Fruit fly (Drosophila melanogaster) whole organism: ENCODE data around the gene Ptp4E.
A peak's percentile ranks its signal among the peaks of the same experiment; 100 is the strongest.

Source experiments
- CG8478 ChIP-seq: fragments of >200 bp; optimal IDR thresholded peaks from 2 replicates; lab custom pipeline; 2018; ENCODE audit warnings: inconsistent platforms
- Dll ChIP-seq: fragments of >200 bp; optimal IDR thresholded peaks from 2 replicates; lab custom pipeline; 2017
- EcR ChIP-seq, 2 experiments: fragments of >200 bp; optimal IDR thresholded peaks; 2 replicates each; lab custom pipeline; 2017; ENCODE audit warnings: missing biosample characterization in 2 of 2, missing genetic modification characterization in 2 of 2, missing genetic modification reagents in 2 of 2
- pan ChIP-seq: fragments of >200 bp; optimal IDR thresholded peaks from 2 replicates; lab custom pipeline; 2017
- psq ChIP-seq: fragments of >200 bp; optimal IDR thresholded peaks from 2 replicates; lab custom pipeline; 2017
- usp ChIP-seq: fragments of >200 bp; optimal IDR thresholded peaks from 2 replicates; lab custom pipeline; 2017; ENCODE audit warnings: missing biosample characterization, missing genetic modification characterization, mixed read lengths

The Ptp4E gene

DNA sequence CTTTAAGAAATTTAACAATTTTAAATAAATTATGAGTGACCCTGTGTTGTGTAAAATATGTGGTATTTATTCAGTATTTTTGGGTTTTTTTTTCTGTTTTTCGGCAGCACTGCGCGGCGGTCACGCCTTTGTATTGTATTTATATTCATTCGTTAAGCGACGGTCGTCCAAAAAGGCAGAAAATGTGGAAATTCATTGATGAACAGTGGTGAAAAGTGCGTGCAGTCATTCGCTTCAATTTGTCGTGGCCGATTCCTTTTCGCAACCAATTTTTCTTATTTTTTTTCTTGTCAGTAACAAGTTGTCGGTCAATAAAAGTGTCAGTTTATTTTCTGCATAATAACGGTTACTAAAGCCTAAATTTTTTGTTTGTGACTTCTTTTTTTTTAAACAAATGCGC is at the start of gene Ptp4E:
TSS of gene Ptp4E (plus strand) at position 143 of the 400 bp plus-strand sequence.
- no peak for TF ChIP-seq Dll
- no peak for TF ChIP-seq EcR (GFP tag; optimal IDR thresholded peaks at IDR 0.05; lab: Kevin White, UChicago)
- TF ChIP-seq usp (GFP tag; lab: Kevin White, UChicago) = no peak
- no peak for TF ChIP-seq CG8478 (lab: Kevin White, UChicago)
- no peak for TF ChIP-seq pan (lab: Kevin White, UChicago)
- no peak for TF ChIP-seq psq (lab: Kevin White, UChicago)

DNA sequence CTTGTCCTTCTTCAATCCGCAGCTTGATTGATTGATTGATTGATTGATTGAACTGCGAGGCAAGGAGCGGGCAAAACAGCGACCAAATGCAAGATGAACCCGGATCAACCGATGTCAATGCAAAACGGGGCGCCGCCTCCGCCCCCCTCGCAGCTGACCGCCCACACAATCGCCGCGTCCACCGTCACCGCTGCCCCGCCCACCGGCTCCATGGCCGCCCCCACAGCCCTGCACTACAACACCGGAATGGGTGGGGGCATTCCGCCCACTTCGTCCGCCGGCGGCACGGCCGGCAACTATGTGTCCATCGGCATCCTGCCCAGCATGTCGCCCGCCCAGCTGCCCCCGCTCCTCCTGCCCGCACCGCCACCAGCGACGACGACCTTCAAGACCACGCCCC is 44.3 kb upstream of the Ptp4E start:
- no peak for TF ChIP-seq CG8478 (lab: Kevin White, UChicago)
- TF ChIP-seq usp (GFP tag; lab: Kevin White, UChicago) = no peak

DNA sequence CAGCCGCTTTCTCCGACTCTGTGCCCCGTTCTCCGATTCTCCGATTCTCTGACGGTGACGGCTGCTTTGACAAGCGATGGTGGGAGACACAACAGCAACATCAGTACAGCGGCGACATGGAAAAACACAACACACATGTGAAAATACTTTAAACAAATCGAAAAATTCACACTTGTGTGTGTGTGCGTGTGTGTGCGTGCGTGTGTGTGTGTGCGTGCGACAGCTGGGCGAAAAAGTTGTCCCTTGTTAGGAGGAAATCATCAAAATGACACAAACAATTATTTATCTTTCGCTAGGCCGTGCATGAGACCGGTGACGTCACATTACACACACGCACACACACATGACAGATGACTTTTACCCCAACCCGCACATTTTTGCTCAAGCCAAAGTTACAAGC is 42.0 kb upstream of the Ptp4E start:
- TF ChIP-seq psq (lab: Kevin White, UChicago) = no peak

DNA sequence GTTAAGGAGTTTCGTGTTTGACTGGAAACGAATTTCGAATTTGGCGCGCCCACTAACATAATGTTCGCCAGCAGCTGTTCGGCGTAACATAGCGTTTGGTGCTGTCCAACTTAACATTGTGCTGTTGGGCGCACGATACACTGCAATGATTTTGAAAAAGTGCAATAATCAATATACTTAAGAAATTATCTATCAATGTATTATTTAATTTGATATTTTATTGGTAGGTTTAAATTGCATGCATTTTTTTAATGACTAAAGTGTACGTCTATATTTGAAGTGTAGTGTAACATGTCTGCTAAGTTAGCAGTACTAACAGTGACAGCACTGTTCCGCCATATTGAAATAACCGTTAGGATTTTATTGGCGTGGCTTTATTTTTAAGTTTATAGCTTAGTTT is 32.4 kb upstream of the Ptp4E start, which contains the start of gene CG6927:
TSS of gene CG6927 (plus strand) at position 328 of the 400 bp plus-strand sequence.
- TF ChIP-seq usp (GFP tag; lab: Kevin White, UChicago) (no peak), psq (lab: Kevin White, UChicago) (no peak), pan (lab: Kevin White, UChicago) (no peak), Dll (no peak), CG8478 (lab: Kevin White, UChicago) (no peak), EcR (GFP tag; optimal IDR thresholded peaks at IDR 0.05; lab: Kevin White, UChicago) (no peak)

DNA sequence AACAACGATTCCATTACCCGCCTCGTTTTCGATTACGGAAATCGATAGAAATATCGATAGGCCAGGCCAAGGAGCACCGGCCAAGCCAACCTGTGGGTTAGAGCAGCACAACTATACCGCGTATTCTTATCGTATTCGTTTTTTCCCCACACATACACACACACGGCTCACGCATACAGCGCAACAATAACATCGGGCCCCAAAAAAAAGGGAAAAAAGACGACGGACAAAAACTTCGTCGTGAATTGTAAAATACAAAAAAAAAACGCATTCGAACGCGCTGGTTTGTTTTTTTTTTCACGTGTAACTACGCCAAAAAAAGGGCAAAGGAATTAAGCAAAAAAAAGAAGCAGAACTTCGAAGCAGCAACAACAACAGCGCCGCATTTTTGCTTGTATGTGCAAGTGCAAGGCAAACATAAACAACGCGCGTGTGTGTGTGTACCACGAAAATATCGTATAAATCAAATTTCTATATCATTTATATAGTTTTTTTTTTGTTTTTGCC is 29.9 kb upstream of the Ptp4E start, which contains the start of gene CG32772:
TSS of gene CG32772 (plus strand) at position 177 of the 507 bp plus-strand sequence.
- TF ChIP-seq EcR (GFP tag; optimal IDR thresholded peaks at IDR 0.05; lab: Kevin White, UChicago) = no peak
- peak; percentile 58 for TF ChIP-seq CG8478 (lab: Kevin White, UChicago)
- TF ChIP-seq psq (lab: Kevin White, UChicago) = no peak
- no peak for TF ChIP-seq pan (lab: Kevin White, UChicago)
- no peak for TF ChIP-seq Dll

DNA sequence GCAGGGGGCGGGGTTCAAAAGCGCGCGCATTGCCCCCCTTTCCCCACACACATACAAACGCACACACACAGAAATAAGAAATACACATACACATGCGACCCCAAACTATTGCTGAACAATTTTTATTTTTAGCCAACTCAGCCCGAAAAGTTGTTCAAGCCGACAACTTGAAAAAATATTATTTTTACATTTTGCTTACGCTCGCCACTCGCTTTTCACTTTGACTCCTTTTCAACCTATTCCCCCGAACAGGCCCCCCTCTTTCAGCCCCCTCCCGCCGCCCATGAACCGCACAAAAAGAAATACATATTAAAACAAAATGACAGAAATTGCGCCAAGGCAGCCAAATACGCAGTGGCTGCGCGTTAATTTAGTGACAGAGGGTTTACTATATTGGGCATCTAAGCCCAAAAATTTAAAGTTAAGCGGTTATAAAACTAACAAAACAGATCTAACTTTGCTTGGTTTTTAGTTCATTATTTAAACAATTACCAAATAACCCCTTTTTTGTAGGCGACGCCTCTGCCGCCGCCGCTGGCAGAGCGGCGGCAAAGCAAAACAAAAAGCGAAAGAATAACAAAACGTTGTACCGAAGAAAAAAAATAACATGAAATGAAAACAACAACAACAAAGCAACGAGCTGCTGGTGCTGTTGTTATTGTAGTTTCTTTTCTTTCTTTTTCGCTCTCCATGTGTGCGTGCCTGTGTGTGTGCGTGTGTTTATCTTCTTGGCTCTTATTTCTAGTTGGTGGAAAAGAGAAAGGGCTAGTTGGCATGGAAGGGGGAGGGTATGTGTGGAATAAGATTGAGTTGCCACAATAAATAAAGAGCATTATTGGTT is 28.8 kb upstream of the Ptp4E start:
- TF ChIP-seq usp (GFP tag; lab: Kevin White, UChicago) = no peak
- TF ChIP-seq Dll = no peak
- no peak for TF ChIP-seq psq (lab: Kevin White, UChicago)
- no peak for TF ChIP-seq EcR (GFP tag; optimal IDR thresholded peaks at IDR 0.05; lab: Kevin White, UChicago)
- TF ChIP-seq pan (lab: Kevin White, UChicago) = no peak
- TF ChIP-seq CG8478 (lab: Kevin White, UChicago) = no peak

DNA sequence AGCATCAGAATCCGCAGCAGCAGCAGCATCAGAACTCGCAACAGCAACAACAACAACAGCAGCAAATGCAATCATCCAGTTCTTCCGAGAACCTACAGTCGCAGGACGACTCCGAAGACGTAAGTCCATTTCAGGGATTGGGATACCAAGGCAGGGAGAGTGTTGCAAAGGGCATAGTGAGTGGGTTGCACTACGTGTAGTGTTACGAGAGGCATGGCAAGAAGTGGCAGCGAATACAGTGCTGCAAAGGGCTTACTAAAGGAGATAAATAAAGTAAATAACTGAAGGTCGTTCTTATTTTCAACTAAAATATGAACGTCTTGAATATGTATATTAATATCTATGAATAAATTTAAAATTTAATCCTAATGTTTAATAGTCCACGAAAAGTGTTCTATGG is 27.9 kb upstream of the Ptp4E start:
- TF ChIP-seq CG8478 (lab: Kevin White, UChicago) (no peak), EcR (GFP tag; optimal IDR thresholded peaks at IDR 0.05; lab: Kevin White, UChicago) (no peak), Dll (no peak), psq (lab: Kevin White, UChicago) (no peak), usp (GFP tag; lab: Kevin White, UChicago) (no peak), pan (lab: Kevin White, UChicago) (no peak)

DNA sequence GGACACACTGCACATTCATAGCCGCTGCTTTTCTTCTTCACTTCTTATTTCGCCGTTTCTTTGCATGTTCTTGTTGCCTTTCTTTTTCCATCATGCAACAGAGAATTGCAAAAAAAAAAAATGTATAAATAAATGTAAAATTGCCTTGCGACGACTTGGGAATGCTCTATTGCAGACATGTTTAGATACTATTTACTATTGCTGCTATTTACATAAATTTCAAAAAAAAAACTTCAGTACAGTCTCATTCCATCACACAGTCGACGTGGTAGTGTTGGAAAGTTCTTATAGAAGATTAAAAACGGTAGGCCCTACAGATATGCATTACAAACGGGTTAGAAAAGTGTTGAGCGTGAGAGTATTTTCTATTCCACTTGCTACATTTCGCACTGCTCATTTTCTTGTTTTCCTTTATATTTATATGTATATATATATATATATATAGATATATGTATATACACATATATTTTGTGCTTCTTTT is 27.1 kb upstream of the Ptp4E start:
- TF ChIP-seq usp (GFP tag; lab: Kevin White, UChicago) (no peak), psq (lab: Kevin White, UChicago) (no peak), CG8478 (lab: Kevin White, UChicago) (no peak), EcR (GFP tag; optimal IDR thresholded peaks at IDR 0.05; lab: Kevin White, UChicago) (no peak)

DNA sequence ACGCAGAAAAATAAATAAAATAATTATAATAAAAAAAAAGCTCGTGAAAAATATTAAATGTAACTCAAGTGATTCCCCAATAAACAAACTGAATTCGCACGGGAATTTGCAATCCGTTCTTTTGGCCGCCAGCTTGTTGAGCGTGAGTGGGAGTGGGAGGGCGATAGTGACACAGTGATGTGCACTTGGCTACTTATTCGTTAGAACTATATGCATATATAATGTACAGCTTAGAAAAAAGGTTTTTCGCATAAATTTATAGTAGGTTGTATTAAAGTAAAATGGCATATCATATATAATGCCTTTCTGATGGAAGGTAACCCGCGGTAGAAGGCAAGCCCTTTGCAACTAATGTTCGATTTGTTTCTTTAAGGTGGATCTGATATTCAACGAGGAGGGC is 26.6 kb upstream of the Ptp4E start:
- TF ChIP-seq Dll (no peak), usp (GFP tag; lab: Kevin White, UChicago) (no peak), EcR (GFP tag; optimal IDR thresholded peaks at IDR 0.05; lab: Kevin White, UChicago) (no peak), psq (lab: Kevin White, UChicago) (no peak), CG8478 (lab: Kevin White, UChicago) (no peak), pan (lab: Kevin White, UChicago) (no peak)

DNA sequence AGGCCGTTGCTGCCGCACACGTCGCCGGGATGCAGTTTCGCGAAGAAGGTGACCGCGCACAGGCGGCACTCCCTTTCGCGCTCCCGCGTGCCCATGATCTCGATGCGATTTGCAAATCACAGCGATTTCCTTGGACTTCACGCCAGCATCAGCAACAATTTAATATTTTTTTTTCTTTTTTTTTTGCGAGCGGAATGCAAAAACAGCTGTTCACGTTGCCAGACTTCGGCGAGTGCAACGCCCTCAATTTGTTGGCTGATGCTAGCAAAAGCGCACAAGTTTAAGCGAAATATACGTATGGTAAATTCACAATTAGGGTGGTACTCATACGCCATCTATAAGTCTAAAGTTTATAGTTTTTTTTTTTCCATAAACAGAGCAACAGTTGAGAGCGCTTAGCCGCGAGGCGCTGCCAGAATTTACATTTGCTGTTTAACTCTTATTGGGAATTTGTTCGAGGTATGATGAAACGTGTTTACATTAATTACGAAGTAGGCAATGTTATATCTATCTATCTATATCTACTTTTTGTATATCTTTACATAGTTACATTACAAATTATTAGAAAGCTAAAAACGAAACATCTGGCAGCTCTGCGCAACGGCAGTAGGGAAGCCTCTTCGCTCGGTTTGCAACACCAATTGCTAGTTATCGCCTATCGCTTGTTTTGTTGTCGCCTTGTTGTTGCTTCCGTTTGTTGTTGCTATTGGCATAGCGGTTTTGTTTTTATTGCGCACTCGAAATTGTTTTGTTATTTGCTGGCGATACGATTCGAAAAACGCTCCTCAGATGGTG is 20.5 kb upstream of the Ptp4E start, which contains the start of the genes CG4041 and Hgsnat:
TSS of gene CG4041 (minus strand) at position 220 of the 795 bp plus-strand sequence.
TSS of gene Hgsnat (plus strand) at position 503 of the 795 bp plus-strand sequence.
- TF ChIP-seq EcR (GFP tag; optimal IDR thresholded peaks at IDR 0.05; lab: Kevin White, UChicago) (no peak), usp (GFP tag; lab: Kevin White, UChicago) (no peak), Dll (no peak), CG8478 (lab: Kevin White, UChicago) (no peak), pan (lab: Kevin White, UChicago) (no peak), psq (lab: Kevin White, UChicago) (no peak)
